Comparison of ENCODE assay signal across 3 worm cellular contexts in the genomic region with DNA sequence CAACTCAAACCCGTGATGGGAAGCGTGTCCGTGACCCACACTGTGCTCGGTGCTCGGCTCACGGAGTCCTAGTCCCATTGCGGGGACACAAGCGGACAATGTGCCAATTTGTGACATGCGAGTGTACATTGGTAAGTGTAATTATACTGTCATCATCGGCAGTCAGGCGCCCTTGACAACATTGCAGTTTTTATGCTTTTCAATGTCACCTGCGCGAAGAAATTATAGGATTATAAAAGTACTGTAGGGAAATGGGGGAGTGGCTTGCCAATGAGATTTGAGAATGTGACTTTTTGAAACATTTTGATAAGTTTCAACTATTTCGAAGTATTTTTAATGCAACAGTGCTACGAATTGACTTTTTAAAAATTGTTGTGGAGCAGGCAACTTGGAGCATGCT.
TF ChIP-seq lines count a peak whose summit lies in the region.

No protein-coding gene starts in this region.

TF ChIP-seq in whole organism, L3 larva, 47 proteins besides CTCF, POLR2A, EP300 and RAD21:
- TF ChIP-seq ztf-11 (tag; optimal IDR thresholded peaks at IDR 0.05; lab: Kevin White, UChicago): no peak
- TF ChIP-seq nfya-1 (tag; optimal IDR thresholded peaks at IDR 0.05; lab: Kevin White, UChicago; ENCODE audit: insufficient read depth): peak; percentile 51

TF ChIP-seq in whole organism, L4 larva, 104 proteins besides CTCF, POLR2A, EP300 and RAD21:
- TF ChIP-seq lsy-2 (tag; optimal IDR thresholded peaks at IDR 0.05; lab: Kevin White, UChicago) (peak in 1 of 2 experiments; percentile 4), lin-13 (GFP tag; optimal IDR thresholded peaks at IDR 0.05; lab: Kevin White, UChicago) (no peak), aha-1 (tag; lab: Kevin White, UChicago) (peak; percentile 95), lir-3 (tag; optimal IDR thresholded peaks at IDR 0.05; lab: Kevin White, UChicago) (no peak)

TF ChIP-seq in whole organism, mixed stage, embryonic, 35 proteins besides CTCF, POLR2A, EP300 and RAD21:
- TF ChIP-seq ceh-83 (GFP tag; optimal IDR thresholded peaks at IDR 0.05; lab: Kevin White, UChicago) (peak; percentile 5), nhr-12 (tag; optimal IDR thresholded peaks at IDR 0.05; lab: Kevin White, UChicago) (no peak), M03D4.4 (tag; optimal IDR thresholded peaks at IDR 0.05; lab: Kevin White, UChicago) (no peak), ceh-43 (GFP tag; optimal IDR thresholded peaks at IDR 0.05; lab: Kevin White, UChicago) (no peak), lsy-2 (tag; optimal IDR thresholded peaks at IDR 0.05; lab: Kevin White, UChicago) (peak; percentile 41)
